Fruit fly (Drosophila melanogaster): ENCODE data around the gene CG7290.
A peak's percentile ranks its signal among the peaks of the same experiment; 100 is the strongest.

The CG7290 gene

dm6 chr3L:20247513-20248173, 41.8 kb upstream of the CG7290 start, which contains the start of gene rdgC (continued):
- no peak for TF ChIP-seq kni (GFP tag; optimal IDR thresholded peaks at IDR 0.05)
- peak; percentile 94 for TF ChIP-seq Sox100B (GFP tag; optimal IDR thresholded peaks at IDR 0.05)
- TF ChIP-seq CG1647 (GFP tag; optimal IDR thresholded peaks at IDR 0.05), result peak; percentile 96
- peak; percentile 88 for TF ChIP-seq CG2875 (GFP tag; optimal IDR thresholded peaks at IDR 0.05)
- TF ChIP-seq CG34224 (GFP tag; IDR thresholded peaks at IDR 0.05; ENCODE audit: partially characterized antibody), result no peak
- peak; percentile 91 for TF ChIP-seq CG12155 (GFP tag; optimal IDR thresholded peaks at IDR 0.05)
- TF ChIP-seq CG8089 (GFP tag; optimal IDR thresholded peaks at IDR 0.05), result peak; percentile 94
- peak; percentile 96 for TF ChIP-seq CG12219 (GFP tag; optimal IDR thresholded peaks at IDR 0.05)
- peak; percentile 80 for TF ChIP-seq CG4360 (GFP tag; IDR thresholded peaks at IDR 0.05)
- peak; percentile 96 for TF ChIP-seq gro (GFP tag; optimal IDR thresholded peaks at IDR 0.05)
- TF ChIP-seq gem (tag; optimal IDR thresholded peaks at IDR 0.05), result peak; percentile 97
- TF ChIP-seq abd-A (tag; optimal IDR thresholded peaks at IDR 0.05), result peak; percentile 47
- TF ChIP-seq CG34422 (GFP tag; IDR thresholded peaks at IDR 0.05), result peak; percentile 95
- peak; percentile 93 for TF ChIP-seq gsb (GFP tag; IDR thresholded peaks at IDR 0.05)
- TF ChIP-seq nerfin-1 (tag; optimal IDR thresholded peaks at IDR 0.05), result peak; percentile 91
- TF ChIP-seq Atf6 (GFP tag; IDR thresholded peaks at IDR 0.05), result peak; percentile 97
- peak; percentile 86 for TF ChIP-seq CG4404 (GFP tag; IDR thresholded peaks at IDR 0.05)
- peak; percentile 85 for TF ChIP-seq ham (GFP tag; IDR thresholded peaks at IDR 0.05)
- no peak for TF ChIP-seq tna (GFP tag; IDR thresholded peaks at IDR 0.05; ENCODE audit: partially characterized antibody)
- TF ChIP-seq CG1792 (GFP tag; optimal IDR thresholded peaks at IDR 0.05), result peak; percentile 95
- peak; percentile 94 for TF ChIP-seq nmo (GFP tag; optimal IDR thresholded peaks at IDR 0.05)
- TF ChIP-seq Opbp (GFP tag; IDR thresholded peaks at IDR 0.05; ENCODE audit: partially characterized antibody), result no peak
- TF ChIP-seq sisA (GFP tag; IDR thresholded peaks at IDR 0.05), result peak; percentile 95
- peak; percentile 95 for TF ChIP-seq CG18476 (GFP tag; optimal IDR thresholded peaks at IDR 0.05)
- TF ChIP-seq CG4617 (GFP tag; optimal IDR thresholded peaks at IDR 0.05; ENCODE audit: borderline replicate concordance), result peak; percentile 82
- TF ChIP-seq slbo (GFP tag; IDR thresholded peaks at IDR 0.05), result peak; percentile 97
- TF ChIP-seq lmd (GFP tag; IDR thresholded peaks at IDR 0.05), result peak; percentile 96
- TF ChIP-seq CG2129 (GFP tag; IDR thresholded peaks at IDR 0.05; ENCODE audit: partially characterized antibody), result no peak
- TF ChIP-seq CG6254 (GFP tag; optimal IDR thresholded peaks at IDR 0.05), result peak; percentile 85
- peak; percentile 94 for TF ChIP-seq ERR (GFP tag; optimal IDR thresholded peaks at IDR 0.05)
- TF ChIP-seq crc (GFP tag; optimal IDR thresholded peaks at IDR 0.05), result peak; percentile 93
- TF ChIP-seq CG11398 (GFP tag; optimal IDR thresholded peaks at IDR 0.05), result peak; percentile 93
- TF ChIP-seq jing (GFP tag; optimal IDR thresholded peaks at IDR 0.05), result peak; percentile 93
- TF ChIP-seq chif (GFP tag; optimal IDR thresholded peaks at IDR 0.05), result peak; percentile 92 to 96
- TF ChIP-seq CG15514 (GFP tag; optimal IDR thresholded peaks at IDR 0.05), result peak; percentile 92
- TF ChIP-seq hkb (optimal IDR thresholded peaks at IDR 0.05), result no peak
- TF ChIP-seq hkb (GFP tag; IDR thresholded peaks at IDR 0.05), result peak; percentile 98
- TF ChIP-seq CG9876 (GFP tag; optimal IDR thresholded peaks at IDR 0.05), result peak; percentile 92
- peak; percentile 68 for TF ChIP-seq CG3995 (GFP tag; optimal IDR thresholded peaks at IDR 0.05)
- peak; percentile 93 for TF ChIP-seq al (GFP tag; IDR thresholded peaks at IDR 0.05)
- peak; percentile 86 for TF ChIP-seq CG43689 (GFP tag; IDR thresholded peaks at IDR 0.05)
- peak; percentile 63 for TF ChIP-seq MESR4 (GFP tag; optimal IDR thresholded peaks at IDR 0.05)
- TF ChIP-seq Hr51 (GFP tag; optimal IDR thresholded peaks at IDR 0.05), result peak; percentile 91 to 97
- TF ChIP-seq hbn (GFP tag; IDR thresholded peaks at IDR 0.05; ENCODE audit: partially characterized antibody), result no peak
- peak; percentile 93 for TF ChIP-seq CG5245 (GFP tag; optimal IDR thresholded peaks at IDR 0.05)
- peak; percentile 85 for TF ChIP-seq CG17802 (tag; optimal IDR thresholded peaks at IDR 0.05)
- peak; percentile 26; the same call in 1 of the 2 replicates for TF ChIP-seq crol (GFP tag; IDR thresholded peaks at IDR 0.05)
- TF ChIP-seq odd (GFP tag; optimal IDR thresholded peaks at IDR 0.05), result peak; percentile 89

Data from whole organism, embryonic.